Worm (Caenorhabditis elegans): ENCODE measurements around the gene jbts-14.

ce11 chrX:8752546-8752945, 48.4 kb downstream of the jbts-14 start:
- TF ChIP-seq nhr-12 (tag; optimal IDR thresholded peaks at IDR 0.05) (no peak), snpc-4 (tag; optimal IDR thresholded peaks at IDR 0.05) (no peak), lin-15B (tag; optimal IDR thresholded peaks at IDR 0.05) (no peak), ama-1 (optimal IDR thresholded peaks at IDR 0.05) (no peak), lin-39 (tag; optimal IDR thresholded peaks at IDR 0.05) (no peak)

Measured in whole organism, L1 larva.